Worm (Caenorhabditis elegans): ENCODE data around the gene ZK896.5.

The ZK896.5 gene

DNA sequence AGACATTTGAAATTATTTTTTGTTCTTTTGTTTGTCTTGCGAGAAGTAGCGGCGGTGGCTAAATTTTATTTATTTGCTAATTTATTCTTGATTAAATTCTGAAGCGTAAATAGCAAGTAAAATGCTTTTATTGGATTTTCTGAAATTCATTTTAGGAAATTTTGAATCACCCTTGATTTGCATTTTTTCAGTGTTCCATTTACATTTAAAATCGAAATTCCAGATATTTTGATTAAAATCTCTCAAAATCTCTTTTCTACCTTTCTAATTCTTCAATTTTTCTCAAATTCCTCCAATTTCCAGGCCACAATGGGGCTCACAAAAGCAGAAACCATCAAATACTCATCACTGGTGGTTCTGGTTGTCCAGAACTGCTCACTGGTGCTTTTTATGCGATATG lies 24.2 kb downstream of the ZK896.5 start, which contains the start of gene nstp-5:
TSS of gene nstp-5 (plus strand) at position 301 of the 400 bp plus-strand sequence.
- TF ChIP-seq unc-62 (GFP tag; optimal IDR thresholded peaks at IDR 0.05): no peak

DNA sequence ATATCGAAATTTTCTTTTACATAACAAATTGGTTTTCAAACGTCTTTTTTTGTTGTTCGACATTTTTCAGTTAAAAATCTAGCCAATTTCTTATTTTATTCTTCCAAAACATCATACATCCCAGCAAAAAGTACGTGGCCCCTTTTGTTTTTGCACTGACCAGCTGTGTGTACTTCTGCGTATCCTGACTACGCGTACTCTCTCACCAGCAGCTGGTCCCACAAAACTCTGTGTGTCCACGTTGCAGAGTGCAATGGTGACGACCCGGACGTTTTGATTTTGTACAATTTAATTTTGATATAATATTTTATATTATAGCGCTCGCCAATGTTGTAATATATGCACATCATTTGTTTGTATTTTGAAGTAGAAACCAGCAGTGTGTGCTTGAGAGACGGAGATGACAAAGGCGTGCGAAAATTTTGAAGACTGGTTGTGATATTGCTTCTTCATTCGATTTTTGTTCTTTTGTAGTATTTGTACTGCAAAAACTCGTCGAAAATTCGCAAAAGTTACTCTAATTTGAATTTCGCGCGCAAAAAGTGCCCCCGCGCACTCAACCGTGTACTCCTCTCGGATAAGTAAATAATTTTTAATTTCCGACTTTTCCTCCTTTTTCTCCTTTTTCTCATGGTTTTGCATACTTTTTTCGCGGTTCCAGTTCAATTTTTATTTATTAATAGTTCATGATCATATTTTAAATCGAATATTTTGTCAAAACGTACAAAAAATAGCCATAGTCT lies 24.9 kb downstream of the ZK896.5 start:
- TF ChIP-seq unc-62 (GFP tag; optimal IDR thresholded peaks at IDR 0.05): no peak

DNA sequence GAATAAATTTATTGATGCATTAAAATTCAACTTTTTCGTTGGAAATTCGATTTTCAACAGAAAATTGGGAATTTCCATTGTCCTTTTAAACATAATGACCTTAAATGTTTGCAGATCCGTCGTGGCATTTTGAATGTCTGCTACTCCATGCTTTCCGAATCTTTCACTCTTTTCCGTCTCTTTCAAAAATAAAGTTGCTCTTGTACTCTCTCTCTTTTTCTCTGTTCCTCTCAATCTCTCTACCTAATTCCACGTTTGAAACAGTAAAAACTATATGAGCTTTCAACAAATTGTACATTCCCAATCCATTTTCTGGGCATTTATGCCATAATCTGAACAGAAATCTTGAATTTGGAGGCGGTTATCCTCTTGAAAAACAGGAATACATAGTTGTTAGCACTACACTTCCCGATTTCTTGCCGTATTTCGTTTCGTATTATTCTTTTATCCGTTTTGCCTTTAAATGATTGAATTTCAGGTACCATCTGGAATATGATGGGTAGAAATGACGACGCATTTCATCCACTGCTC lies 30.4 kb downstream of the ZK896.5 start, which contains the start of gene srf-3:
TSS of gene srf-3 (plus strand) at position 481 of the 531 bp plus-strand sequence.
- TF ChIP-seq unc-62 (GFP tag; optimal IDR thresholded peaks at IDR 0.05): no peak

DNA sequence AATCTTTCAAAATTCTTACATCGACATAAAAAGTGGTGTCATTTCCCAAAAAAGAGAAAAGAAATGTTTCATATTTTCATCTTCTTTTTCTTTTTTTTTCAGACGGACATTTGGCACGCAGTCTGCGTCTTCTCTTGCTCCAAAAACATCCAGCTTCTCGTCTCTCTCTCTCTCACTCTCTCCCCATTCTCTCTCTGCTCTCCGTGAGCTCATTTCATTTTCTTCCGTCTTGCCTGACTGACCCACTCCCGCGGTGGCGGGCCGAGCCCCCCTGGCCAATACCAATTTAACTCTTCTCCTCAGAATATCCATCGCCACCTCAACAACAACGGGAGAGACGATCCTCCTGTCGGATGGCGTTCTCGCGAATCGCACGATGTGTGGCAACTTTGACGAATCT lies 33.8 kb downstream of the ZK896.5 start, which contains the start of gene txt-19:
TSS of gene txt-19 (plus strand) at position 304 of the 400 bp plus-strand sequence.
- no peak for TF ChIP-seq unc-62 (GFP tag; optimal IDR thresholded peaks at IDR 0.05)

DNA sequence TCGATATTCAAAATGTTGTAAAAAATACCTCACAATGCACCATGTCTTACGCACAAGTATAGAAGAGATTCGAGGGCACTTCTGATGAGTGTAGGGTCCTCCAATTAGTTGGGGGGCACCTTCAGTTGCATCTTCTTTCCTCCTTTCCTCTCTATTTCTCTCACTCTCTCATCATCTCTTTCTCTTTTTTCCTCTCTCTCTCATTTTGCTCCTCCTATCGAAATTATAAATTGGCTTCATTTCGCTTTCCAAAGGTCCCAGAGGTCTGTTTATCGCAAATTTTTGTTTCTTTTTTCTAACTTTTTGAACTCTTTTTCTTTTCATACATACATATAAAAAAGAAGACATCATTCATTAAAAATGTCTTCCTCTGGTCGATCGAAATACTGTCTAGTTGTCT lies 36.5 kb downstream of the ZK896.5 start:
- no peak for TF ChIP-seq unc-62 (GFP tag; optimal IDR thresholded peaks at IDR 0.05)

DNA sequence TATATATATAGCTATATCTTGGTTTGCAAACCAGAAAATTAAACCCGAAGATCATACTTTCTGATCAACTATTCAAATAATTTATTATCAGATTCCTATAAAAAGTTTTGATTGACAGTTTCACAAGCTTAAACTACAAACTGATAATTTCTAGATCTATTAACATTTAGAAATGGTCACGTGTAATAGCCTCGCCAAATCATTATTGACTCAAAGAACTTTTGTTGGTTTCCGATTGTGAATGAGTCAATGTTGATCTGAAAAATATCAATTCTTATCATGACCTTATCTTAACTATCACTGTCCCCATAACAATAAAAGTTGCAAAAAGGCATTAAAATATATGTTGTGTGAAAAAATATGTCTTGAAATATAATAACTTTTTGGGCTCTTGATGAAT lies 37.3 kb downstream of the ZK896.5 start:
- TF ChIP-seq unc-62 (GFP tag; optimal IDR thresholded peaks at IDR 0.05): no peak

DNA sequence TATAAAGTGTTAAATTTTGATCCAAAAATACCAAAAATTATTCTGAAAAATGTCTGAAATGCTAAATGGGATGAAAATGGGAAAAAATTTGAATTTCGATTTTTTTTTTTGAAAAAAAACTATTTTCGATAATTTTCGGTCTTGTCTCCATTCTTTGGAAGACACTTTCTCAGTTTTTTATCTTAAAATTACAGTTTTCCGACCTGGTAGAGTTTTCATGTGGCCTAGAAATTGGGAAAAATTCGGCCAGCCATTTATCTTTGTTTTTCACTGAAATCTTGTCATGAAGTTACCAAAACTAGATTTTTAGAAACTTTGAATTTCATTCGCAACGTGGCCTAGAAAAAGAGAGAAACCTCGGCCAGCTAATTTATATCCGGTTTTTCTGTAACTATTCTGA lies 38.6 kb downstream of the ZK896.5 start:
- no peak for TF ChIP-seq unc-62 (GFP tag; optimal IDR thresholded peaks at IDR 0.05)

DNA sequence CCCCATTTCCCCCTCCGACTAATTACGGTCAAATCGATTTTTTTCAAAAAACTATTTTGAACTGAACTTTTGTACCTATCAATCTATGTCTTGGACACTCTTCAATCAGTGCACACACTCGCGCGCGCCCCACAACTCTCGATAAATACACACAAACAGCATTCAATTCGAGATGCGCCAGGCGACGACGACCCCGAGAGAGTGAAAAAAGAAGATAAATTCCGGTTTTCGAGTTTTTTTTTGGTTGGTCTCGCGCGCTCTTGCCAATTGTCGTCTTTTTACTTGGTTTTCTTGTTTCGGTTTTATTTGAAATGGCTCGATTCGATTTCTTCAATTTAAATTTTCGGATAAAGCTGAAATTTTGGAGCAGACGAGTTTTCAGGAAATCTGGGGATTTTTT lies 39.1 kb downstream of the ZK896.5 start:
- no peak for TF ChIP-seq unc-62 (GFP tag; optimal IDR thresholded peaks at IDR 0.05)

DNA sequence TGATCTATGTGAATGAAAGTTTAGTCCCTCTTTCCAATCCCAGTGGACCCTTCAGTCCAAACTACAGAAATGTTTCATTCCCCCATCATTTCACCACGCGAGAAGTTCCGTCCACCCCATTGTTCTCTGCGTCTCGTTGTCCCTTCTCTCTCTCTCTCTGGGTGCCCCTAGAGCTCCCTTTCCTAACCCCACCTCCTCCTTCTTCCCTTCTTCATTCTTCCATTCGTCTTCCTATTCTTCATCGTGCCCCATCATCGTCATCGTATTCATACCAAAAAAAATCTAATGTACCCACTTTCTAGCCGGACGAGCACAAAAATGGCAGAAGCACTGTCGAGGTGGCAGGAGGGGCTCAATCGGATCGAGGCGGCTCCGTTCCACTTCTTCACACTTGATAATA lies 43.2 kb downstream of the ZK896.5 start, which contains the start of gene M02B1.3:
TSS of gene M02B1.3 (plus strand) at position 301 of the 400 bp plus-strand sequence.
- no peak for TF ChIP-seq unc-62 (GFP tag; optimal IDR thresholded peaks at IDR 0.05)

DNA sequence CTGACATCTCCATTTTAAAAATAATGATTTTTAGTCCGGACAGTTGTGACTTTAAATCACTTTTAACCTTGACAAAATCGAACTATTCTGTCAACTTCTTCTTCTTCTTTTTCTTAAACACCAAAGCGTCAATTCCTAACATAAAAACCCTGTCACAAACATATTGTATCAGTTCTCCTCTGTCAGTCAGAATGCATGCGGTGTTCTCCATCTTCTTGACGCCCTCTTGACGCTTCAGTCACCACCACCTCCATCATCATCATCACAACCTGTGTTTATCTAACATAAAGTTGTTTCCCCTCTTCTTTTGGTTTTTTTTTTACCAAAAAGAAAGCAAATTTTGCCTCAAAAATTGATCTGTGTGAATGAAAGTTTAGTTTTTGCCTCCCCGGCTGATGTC lies 44.1 kb downstream of the ZK896.5 start:
- TF ChIP-seq unc-62 (GFP tag; optimal IDR thresholded peaks at IDR 0.05): no peak

DNA sequence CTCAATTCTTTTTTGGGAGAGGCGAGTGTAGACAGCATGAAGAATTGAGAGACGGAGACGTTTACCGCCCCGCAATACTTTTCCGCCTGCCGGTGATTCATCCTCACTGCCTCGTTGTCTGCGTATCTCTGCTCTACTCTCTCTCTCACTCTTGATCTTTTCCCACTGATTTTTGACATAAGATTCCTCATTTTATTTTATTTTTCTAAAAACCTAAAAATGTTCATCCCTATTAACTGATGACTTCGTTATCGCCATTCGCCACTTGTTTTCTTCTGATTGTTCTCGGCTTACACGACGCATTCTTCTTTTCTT lies 45.1 kb downstream of the ZK896.5 start:
- TF ChIP-seq unc-62 (GFP tag; optimal IDR thresholded peaks at IDR 0.05): no peak

DNA sequence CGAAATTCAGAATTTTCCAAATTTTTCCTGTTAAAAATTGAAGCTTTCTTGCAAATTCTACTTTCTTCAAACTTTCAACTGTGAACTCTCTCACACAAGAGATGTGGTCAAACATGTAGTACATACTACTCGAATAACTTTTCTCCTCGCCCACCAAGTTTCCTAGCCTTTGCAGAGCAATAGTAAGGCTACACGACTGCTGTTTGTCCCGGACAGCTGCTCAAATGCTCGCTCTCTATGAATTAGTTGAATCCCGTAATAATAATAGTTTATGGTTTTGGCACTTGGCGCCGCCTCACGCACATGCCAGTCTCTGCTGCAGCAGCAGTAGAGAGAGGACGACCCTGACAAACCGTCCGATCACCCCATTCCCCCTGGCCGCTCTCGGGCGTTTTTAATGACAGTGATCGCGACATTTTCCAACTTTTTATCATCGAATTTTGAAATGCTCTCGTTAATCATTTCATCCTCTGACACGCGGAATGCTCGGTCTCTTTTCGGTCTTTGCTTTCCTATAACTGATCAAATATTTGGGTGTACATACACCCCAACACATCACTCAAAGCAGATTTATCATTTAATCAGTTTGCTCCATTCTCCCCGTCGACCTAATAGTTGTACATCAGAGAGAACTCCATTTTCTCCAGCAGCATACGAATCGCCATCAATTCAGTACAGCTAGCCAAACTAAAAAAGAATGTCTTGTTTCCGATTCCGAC lies 45.6 kb downstream of the ZK896.5 start:
- no peak for TF ChIP-seq unc-62 (GFP tag; optimal IDR thresholded peaks at IDR 0.05)

DNA sequence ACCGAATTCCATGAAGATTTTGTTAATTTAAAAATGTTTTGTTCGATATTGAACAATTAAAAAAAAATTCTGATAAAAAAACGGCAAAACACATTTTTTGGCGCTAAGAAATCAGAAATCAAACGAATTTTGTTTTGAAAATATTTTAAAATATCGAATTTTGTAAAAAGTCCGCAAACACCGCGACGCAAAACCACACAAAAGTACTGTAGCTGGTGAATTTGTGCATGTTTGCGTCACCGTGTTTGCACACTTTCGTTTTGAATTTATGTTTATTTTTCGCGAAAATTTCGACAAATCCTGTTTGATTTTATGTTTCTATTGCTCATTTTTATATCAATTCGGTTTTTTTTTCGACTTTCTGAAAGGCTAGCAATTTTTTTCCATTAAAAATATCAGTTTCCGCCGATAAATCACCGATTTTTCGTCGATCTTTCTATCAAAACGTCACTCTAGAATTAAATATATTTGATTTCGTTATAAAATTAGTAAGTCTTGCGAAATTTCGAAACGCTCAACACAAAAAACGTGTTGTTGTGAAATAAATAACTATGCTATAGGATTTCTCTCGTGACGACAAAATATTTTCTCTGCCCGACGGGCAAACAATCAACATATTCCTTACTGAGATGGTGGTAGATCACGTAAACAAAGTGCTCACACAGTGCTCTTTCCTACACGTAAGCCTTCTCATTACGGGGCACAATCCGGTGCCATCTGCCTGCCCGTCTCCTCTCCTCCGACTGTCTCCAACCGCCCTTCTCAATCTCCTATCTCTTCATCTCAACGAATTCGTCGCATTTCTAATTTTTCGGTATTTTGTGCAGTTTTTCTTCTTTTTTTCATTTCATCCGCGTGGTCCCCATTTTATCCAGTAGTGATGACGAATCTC lies 47.6 kb downstream of the ZK896.5 start:
- no peak for TF ChIP-seq unc-62 (GFP tag; optimal IDR thresholded peaks at IDR 0.05)

DNA sequence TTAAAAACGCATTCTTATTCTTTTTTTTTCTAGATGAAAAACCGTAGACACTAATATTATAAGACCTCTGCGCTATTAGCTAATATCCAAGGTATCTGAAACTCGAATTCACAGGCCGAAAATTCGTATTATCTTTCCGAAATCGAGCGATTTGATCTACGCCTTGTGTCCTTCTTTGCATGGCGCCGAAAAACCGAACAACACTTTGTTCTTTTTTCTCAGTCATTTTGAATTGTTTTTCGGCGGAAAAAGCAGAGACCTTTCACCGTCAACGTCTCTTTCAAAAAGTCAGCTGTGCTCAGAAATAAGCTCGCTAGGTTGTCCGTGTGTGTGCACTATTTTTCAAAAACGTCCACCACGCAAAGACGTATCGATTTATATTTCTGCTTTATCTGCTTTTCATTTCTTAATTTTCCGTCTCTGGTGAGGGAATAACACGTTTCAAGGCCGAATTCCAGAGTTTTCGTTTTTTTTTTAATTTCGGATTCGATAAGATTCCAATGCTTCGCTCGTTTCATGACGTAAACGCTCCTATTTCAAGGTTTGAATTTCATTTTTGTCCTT lies 48.5 kb downstream of the ZK896.5 start:
- no peak for TF ChIP-seq unc-62 (GFP tag; optimal IDR thresholded peaks at IDR 0.05)
